Fruit fly (Drosophila melanogaster): Measurements from ENCODE around the gene bru1.

- TF ChIP-seq fru (GFP tag; optimal IDR thresholded peaks at IDR 0.05) (no peak), HLH106 (tag; optimal IDR thresholded peaks at IDR 0.05) (no peak), psq (GFP tag; optimal IDR thresholded peaks at IDR 0.05) (no peak), CrebA (GFP tag; optimal IDR thresholded peaks at IDR 0.05; ENCODE audit: borderline replicate concordance) (no peak), h (GFP tag; optimal IDR thresholded peaks at IDR 0.05) (no peak), GATAd (GFP tag; optimal IDR thresholded peaks at IDR 0.05) (no peak), pan (optimal IDR thresholded peaks at IDR 0.05) (no peak), Vsx2 (GFP tag; optimal IDR thresholded peaks at IDR 0.05; ENCODE audit: partially characterized antibody) (no peak)
Measured at dm6 chr2L:12272373-12272772, 97.6 kb downstream of the bru1 start.
